Fruit fly (Drosophila melanogaster) whole organism, wandering third instar larva: Measurements from ENCODE around the gene CG3842.

Experiments used
- Abd-B ChIP-seq: fragments of >200 bp; optimal IDR thresholded peaks from 2 replicates; lab custom pipeline; 2017; ENCODE audit warnings: missing biosample characterization, missing genetic modification characterization
- CG32264 ChIP-seq: fragments of 200-800 bp; sonication (Bioruptor generic); optimal IDR thresholded peaks from 2 replicates; lab custom pipeline; 2016; ENCODE audit warnings: missing biosample characterization, missing genetic modification characterization
- CG9705 ChIP-seq: fragments of 200-800 bp; sonication (Bioruptor generic); optimal IDR thresholded peaks from 2 replicates; lab custom pipeline; 2018; ENCODE audit warnings: missing biosample characterization, mild to moderate bottlenecking, missing genetic modification characterization
- GATAd ChIP-seq: sonication (Bioruptor generic); optimal IDR thresholded peaks from 2 replicates; lab custom pipeline; 2016; ENCODE audit warnings: missing biosample characterization, missing genetic modification characterization
- HLH106 ChIP-seq: fragments of 200-800 bp; optimal IDR thresholded peaks from 3 replicates; lab custom pipeline; 2019; ENCODE audit warnings: missing biosample characterization, mild to moderate bottlenecking, missing genetic modification characterization, moderate library complexity
- Hr78 ChIP-seq: fragments of >200 bp; optimal IDR thresholded peaks from 2 replicates; lab custom pipeline; 2017; ENCODE audit warnings: missing biosample characterization, missing genetic modification characterization
- Hr83 ChIP-seq: fragments of 200-300 bp; sonication (Bioruptor generic); optimal IDR thresholded peaks from 2 replicates; lab custom pipeline; 2016; ENCODE audit warnings: missing biosample characterization, mild to moderate bottlenecking, missing genetic modification characterization, moderate library complexity; ENCODE audit not compliant: poor library complexity, severe bottlenecking
- Mio ChIP-seq: sonication (Bioruptor generic); optimal IDR thresholded peaks from 2 replicates; lab custom pipeline; 2016; ENCODE audit warnings: missing biosample characterization, missing genetic modification characterization
- OdsH ChIP-seq: fragments of 200-800 bp; sonication (Bioruptor generic); optimal IDR thresholded peaks from 2 replicates; lab custom pipeline; 2016; ENCODE audit warnings: missing biosample characterization, mild to moderate bottlenecking, missing genetic modification characterization
- Rel ChIP-seq, 2 experiments: fragments of 200-800 bp; sonication (Bioruptor generic) in 1 of 2; optimal IDR thresholded peaks; 2 replicates in 1 of 2; 3 replicates in 1 of 2; lab custom pipeline; 2016 to 2019; ENCODE audit warnings: mild to moderate bottlenecking in 2 of 2, missing biosample characterization in 2 of 2, missing genetic modification characterization in 2 of 2, moderate library complexity in 1 of 2
- Sp1 ChIP-seq: fragments of 200-800 bp; sonication (Bioruptor generic); optimal IDR thresholded peaks from 3 replicates; lab custom pipeline; 2019; ENCODE audit warnings: missing biosample characterization, mild to moderate bottlenecking, missing genetic modification characterization, moderate library complexity
- Vsx2 ChIP-seq: fragments of 200-300, 225-300 bp; sonication (Bioruptor generic); optimal IDR thresholded peaks from 2 replicates; lab custom pipeline; 2018; ENCODE audit warnings: missing biosample characterization, missing genetic modification characterization; ENCODE audit not compliant: partially characterized antibody
- br ChIP-seq: fragments of 200-800 bp; sonication (Bioruptor generic); optimal IDR thresholded peaks from 2 replicates; lab custom pipeline; 2016; ENCODE audit warnings: missing biosample characterization, missing genetic modification characterization
- dmrt93B ChIP-seq: fragments of 200-800 bp; sonication (Bioruptor generic); optimal IDR thresholded peaks from 2 replicates; lab custom pipeline; 2018; ENCODE audit warnings: missing biosample characterization, mild to moderate bottlenecking, missing genetic modification characterization
- foxo ChIP-seq, 2 experiments: fragments of 200-800 bp; sonication (Bioruptor generic); optimal IDR thresholded peaks; 2 replicates in 1 of 2; 3 replicates in 1 of 2; lab custom pipeline; 2016 to 2017; ENCODE audit warnings: missing biosample characterization in 2 of 2, missing genetic modification characterization in 2 of 2
- fru ChIP-seq: fragments of 200-800 bp; sonication (Bioruptor generic); optimal IDR thresholded peaks from 3 replicates; lab custom pipeline; 2016; ENCODE audit warnings: missing biosample characterization, mild to moderate bottlenecking, missing genetic modification characterization
- h ChIP-seq: fragments of 200-800 bp; sonication (Bioruptor generic); optimal IDR thresholded peaks from 3 replicates; lab custom pipeline; 2016; ENCODE audit warnings: missing biosample characterization, mild to moderate bottlenecking, missing genetic modification characterization
- jim ChIP-seq: fragments of 175-275, 200-325 bp; sonication (Bioruptor generic); optimal IDR thresholded peaks from 2 replicates; lab custom pipeline; 2016; ENCODE audit warnings: missing biosample characterization, mild to moderate bottlenecking, missing genetic modification characterization
- lola ChIP-seq: fragments of >200 bp; optimal IDR thresholded peaks from 2 replicates; lab custom pipeline; 2017; ENCODE audit warnings: missing biosample characterization, missing genetic modification characterization
- pan ChIP-seq: fragments of >200 bp; optimal IDR thresholded peaks from 2 replicates; lab custom pipeline; 2017
- psq ChIP-seq: fragments of 200-800 bp; sonication (Bioruptor generic); optimal IDR thresholded peaks from 3 replicates; lab custom pipeline; 2017; ENCODE audit warnings: missing biosample characterization, mild to moderate bottlenecking, missing genetic modification characterization, moderate library complexity
- rgr ChIP-seq: fragments of 200-800 bp; sonication (Bioruptor generic); optimal IDR thresholded peaks from 3 replicates; lab custom pipeline; 2016; ENCODE audit warnings: missing biosample characterization, mild to moderate bottlenecking, missing genetic modification characterization
- sage ChIP-seq: fragments of 200-800 bp; sonication (Bioruptor generic); optimal IDR thresholded peaks from 2 replicates; lab custom pipeline; 2016; ENCODE audit warnings: missing biosample characterization, mild to moderate bottlenecking, missing genetic modification characterization
- sv ChIP-seq: fragments of 200-800 bp; sonication (Bioruptor generic); optimal IDR thresholded peaks from 3 replicates; lab custom pipeline; 2016; ENCODE audit warnings: missing biosample characterization, missing genetic modification characterization
- tai ChIP-seq: sonication (Bioruptor generic); optimal IDR thresholded peaks from 2 replicates; lab custom pipeline; 2016; ENCODE audit warnings: missing biosample characterization, missing genetic modification characterization

Gene CG3842

DNA sequence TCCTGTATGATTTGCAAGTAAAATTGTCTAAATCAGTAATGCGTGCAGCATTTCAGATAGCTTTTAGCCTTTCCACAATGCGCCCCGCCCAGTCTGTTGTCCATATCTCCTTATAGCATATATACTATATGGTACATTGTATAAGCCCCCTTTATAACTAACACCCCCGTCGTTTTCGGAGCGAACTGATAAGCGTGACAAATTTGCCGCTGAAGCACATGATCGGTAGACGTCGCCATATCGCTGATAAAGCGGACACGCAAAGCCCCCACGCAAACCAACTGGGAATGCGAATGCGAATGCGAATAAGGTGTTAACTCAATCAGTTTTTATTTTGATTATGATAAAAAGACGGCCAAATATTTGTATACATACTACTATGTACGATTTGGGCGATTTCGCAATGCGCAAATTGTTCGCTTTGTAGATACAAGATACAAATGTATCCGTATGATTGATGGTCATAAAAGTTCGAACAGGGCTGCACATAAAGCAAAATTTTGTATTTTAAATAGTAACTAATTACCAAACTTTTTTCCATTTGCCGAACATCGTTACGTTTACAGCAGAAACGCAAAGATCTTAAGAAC, 17.6 kb downstream of the CG3842 start:
- no peak for TF ChIP-seq Rel (GFP tag; optimal IDR thresholded peaks at IDR 0.05; lab: Kevin White, UChicago)
- TF ChIP-seq Rel (tag; optimal IDR thresholded peaks at IDR 0.05; lab: Kevin White, UChicago): peak; percentile 44
- no peak for TF ChIP-seq sv
- TF ChIP-seq psq (GFP tag; lab: Kevin White, UChicago): no peak
- no peak for TF ChIP-seq Hr78
- no peak for TF ChIP-seq rgr (GFP tag; lab: Kevin White, UChicago)

DNA sequence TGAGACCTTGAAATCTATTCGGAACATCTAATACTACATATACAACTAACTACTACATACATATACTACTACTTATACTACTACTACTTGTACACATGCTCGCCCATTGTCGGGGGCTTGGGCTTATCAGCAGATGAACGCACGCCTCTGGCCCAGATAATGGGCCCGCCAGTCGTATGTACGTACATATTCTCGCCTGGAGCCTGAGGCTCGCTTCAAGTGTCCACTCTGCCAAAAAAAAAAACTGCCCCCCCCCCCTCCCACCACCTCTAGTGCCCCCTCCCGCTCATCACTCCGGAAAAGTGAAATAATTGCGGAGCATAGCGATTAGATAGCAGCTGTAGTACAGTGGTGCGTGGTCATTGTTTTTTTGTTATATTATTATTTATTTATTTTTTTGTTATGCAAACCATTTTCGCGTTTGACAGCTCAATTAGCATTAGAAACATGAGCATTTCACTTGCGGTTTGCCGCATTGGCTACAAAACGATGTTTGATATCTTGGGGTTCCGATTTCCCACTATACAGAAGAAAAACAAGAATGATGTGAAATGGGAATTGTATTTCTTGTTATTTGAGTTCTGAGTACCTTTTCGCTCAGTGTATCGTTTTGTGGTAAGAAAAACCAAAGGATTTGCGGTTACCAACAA, 19.3 kb downstream of the CG3842 start:
- TF ChIP-seq HLH106 (tag; lab: Kevin White, UChicago) (peak; percentile 25), rgr (GFP tag; lab: Kevin White, UChicago) (peak; percentile 48), foxo (GFP tag; optimal IDR thresholded peaks at IDR 0.05; lab: Kevin White, UChicago) (peak in 1 of 2 experiments; percentile 29), Mio (GFP tag; lab: Kevin White, UChicago) (no peak), h (GFP tag; lab: Kevin White, UChicago) (peak; percentile 33), jim (GFP tag; lab: Kevin White, UChicago) (no peak), psq (GFP tag; lab: Kevin White, UChicago) (peak; percentile 17)

DNA sequence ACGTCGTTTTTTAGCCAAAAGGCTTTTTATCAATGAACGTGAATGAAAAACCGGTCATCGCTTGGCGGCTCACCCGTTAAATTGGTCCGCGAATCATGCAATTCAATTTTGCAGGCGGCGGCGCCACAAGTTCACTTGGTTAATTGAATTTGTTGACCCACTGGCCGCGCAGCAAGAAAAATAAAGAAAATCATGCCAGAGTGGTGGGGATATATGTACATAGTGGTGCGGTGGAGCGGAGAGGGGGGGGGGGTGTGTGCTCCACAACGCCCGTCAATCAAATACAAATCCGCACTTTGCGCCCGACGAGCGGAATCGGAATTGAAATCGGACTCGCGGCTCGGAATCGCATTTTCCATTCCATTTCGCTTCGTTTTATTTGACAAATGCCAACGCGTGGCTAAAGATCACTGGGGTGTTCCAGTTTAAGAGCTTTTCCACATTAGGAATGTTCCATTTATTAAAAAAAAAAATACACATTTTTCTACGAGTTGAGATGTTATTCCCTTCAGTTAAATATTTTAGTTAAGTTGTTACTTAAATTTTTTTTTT, 20.0 kb downstream of the CG3842 start:
- TF ChIP-seq Rel (GFP tag; optimal IDR thresholded peaks at IDR 0.05; lab: Kevin White, UChicago): no peak
- TF ChIP-seq Rel (tag; optimal IDR thresholded peaks at IDR 0.05; lab: Kevin White, UChicago): peak; percentile 35
- no peak for TF ChIP-seq CG9705
- TF ChIP-seq Abd-B (GFP tag; lab: Kevin White, UChicago): no peak
- no peak for TF ChIP-seq Vsx2 (GFP tag; lab: Kevin White, UChicago)
- no peak for TF ChIP-seq OdsH
- TF ChIP-seq CG32264 (GFP tag; lab: Kevin White, UChicago): no peak
- TF ChIP-seq Sp1 (GFP tag; lab: Kevin White, UChicago): no peak
- TF ChIP-seq Mio (GFP tag; lab: Kevin White, UChicago): no peak
- TF ChIP-seq, all 38 proteins: peak for 1

DNA sequence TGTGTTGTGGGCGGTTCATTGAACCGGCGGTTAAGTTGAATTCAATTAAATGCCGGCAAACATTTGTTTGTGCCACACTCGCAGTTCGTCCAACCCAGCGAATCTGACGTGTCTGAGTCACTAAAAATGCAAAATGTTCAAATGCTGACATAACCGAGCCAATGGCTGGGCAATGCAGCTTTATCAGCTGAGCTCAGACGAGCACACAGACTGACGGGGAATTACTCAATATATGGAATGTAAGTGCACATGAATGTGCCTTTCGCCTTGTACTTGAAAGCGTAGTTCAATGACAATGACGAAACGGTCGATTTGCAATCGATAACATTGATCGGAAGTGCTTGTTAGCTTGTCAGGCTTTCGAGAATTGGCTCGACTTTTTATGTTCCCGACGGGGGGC, 20.6 kb downstream of the CG3842 start:
- TF ChIP-seq HLH106 (tag; lab: Kevin White, UChicago) (no peak), Rel (GFP tag; optimal IDR thresholded peaks at IDR 0.05; lab: Kevin White, UChicago) (no peak), Rel (tag; optimal IDR thresholded peaks at IDR 0.05; lab: Kevin White, UChicago) (peak; percentile 99)

DNA sequence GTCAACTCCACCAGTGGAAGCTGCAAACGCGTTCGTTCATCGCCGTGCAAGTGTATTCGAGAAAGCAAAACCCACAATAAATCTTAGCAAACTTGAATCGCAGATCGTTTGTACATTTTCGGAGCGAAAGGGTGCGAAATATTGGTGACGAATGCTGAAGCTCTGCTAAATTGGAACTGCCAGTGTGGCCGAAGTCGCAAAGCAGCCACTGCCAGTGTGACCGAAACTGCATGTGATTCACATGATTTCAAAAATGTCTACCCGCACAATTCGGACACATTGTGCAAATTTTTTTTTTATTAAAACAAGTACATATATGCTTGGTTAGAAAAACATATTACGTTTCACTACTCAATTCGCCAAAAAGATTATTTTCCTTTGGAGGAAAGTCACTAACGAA, 23.7 kb downstream of the CG3842 start:
- TF ChIP-seq tai (GFP tag; lab: Kevin White, UChicago) (no peak), lola (GFP tag; lab: Kevin White, UChicago) (no peak), sage (GFP tag; lab: Kevin White, UChicago) (no peak), br (GFP tag; lab: Kevin White, UChicago) (no peak), rgr (GFP tag; lab: Kevin White, UChicago) (no peak), dmrt93B (GFP tag; lab: Kevin White, UChicago) (no peak), pan (no peak), sv (no peak), CG9705 (no peak), Sp1 (GFP tag; lab: Kevin White, UChicago) (no peak)

DNA sequence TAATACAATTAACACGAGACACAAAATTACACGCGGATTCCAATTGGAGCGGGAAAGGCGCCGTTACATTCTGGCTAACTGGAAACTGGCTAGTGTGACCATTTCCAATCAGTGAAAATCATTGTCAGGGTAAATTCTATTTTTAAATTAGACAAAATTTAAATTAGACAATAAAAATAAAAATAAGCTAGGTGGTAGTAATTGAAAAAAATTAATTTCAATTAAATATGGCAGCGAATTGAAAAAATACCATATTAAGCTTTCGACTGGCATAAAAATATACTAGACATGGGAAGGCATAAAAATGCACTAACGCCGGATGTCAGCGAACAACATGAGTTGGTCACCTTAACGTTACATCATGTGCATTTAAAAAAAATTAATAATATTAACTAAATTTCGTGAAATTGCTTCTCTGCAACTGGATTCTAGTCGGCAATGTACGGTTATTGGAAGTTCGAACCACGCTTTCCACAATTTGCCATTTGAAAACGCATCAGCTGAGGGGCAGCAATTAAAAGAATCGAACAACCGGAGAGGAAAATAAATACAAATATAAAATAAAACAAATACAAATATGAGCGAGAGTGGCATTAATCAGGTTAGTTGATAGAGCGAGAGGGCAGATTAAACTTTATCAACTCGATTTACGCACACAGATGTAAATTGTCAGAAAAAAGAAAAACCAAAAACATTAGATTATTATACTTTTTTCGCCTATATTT, 28.2 kb downstream of the CG3842 start, which contains the start of the genes swa and Marf:
Gene swa (minus strand): TSS at position 77 of the 725 bp plus-strand sequence.
Gene Marf (plus strand): TSS at position 318 of the 725 bp plus-strand sequence.
- no peak for TF ChIP-seq Hr78
- no peak for TF ChIP-seq Hr83 (GFP tag; lab: Kevin White, UChicago)
- TF ChIP-seq GATAd (GFP tag; lab: Kevin White, UChicago): no peak
- TF ChIP-seq fru: no peak
- no peak for TF ChIP-seq OdsH
- TF ChIP-seq h (GFP tag; lab: Kevin White, UChicago): no peak
